Worm (Caenorhabditis elegans) whole organism, early embryonic: ENCODE measurements around the gene cwp-5.

Source experiments
- B0310.2 ChIP-seq: sonication (generic microtip); optimal IDR thresholded peaks from 2 replicates; lab custom pipeline; 2016; ENCODE audit warnings: mild to moderate bottlenecking, missing genetic modification characterization, missing compliant biosample characterization
- aly-1 ChIP-seq: sonication (generic microtip); optimal IDR thresholded peaks from 2 replicates; lab custom pipeline; 2016; ENCODE audit warnings: missing genetic modification characterization, missing compliant biosample characterization
- ama-1 ChIP-seq: fragments of 150-350 bp; optimal IDR thresholded peaks from 2 replicates; lab custom pipeline; 2014
- ceh-13 ChIP-seq: fragments of 200-800 bp; sonication (Bioruptor generic); optimal IDR thresholded peaks from 2 replicates; lab custom pipeline; 2018; ENCODE audit warnings: mild to moderate bottlenecking, missing genetic modification characterization, missing compliant biosample characterization
- ets-7 ChIP-seq: sonication (generic microtip); optimal IDR thresholded peaks from 2 replicates; lab custom pipeline; 2016; ENCODE audit warnings: missing genotype, missing genetic modification characterization, missing compliant biosample characterization
- flt-1 ChIP-seq: fragments of 200-800 bp; sonication (Bioruptor generic); IDR thresholded peaks from 2 replicates; pipeline ENCODE4 v1.3.6; 2022; ENCODE audit warnings: missing genetic modification characterization, missing compliant biosample characterization
- pes-1 ChIP-seq: fragments of 200-800 bp; sonication (Bioruptor generic); IDR thresholded peaks from 2 replicates; pipeline ENCODE4 v1.3.6; 2022; ENCODE audit warnings: missing genetic modification reagents, missing genetic modification characterization, missing compliant biosample characterization
- scrt-1 ChIP-seq: fragments of 200-800 bp; sonication (Bioruptor generic); IDR thresholded peaks from 2 replicates; pipeline ENCODE4 v1.3.6; 2022; ENCODE audit warnings: missing genetic modification characterization, missing compliant biosample characterization

DNA sequence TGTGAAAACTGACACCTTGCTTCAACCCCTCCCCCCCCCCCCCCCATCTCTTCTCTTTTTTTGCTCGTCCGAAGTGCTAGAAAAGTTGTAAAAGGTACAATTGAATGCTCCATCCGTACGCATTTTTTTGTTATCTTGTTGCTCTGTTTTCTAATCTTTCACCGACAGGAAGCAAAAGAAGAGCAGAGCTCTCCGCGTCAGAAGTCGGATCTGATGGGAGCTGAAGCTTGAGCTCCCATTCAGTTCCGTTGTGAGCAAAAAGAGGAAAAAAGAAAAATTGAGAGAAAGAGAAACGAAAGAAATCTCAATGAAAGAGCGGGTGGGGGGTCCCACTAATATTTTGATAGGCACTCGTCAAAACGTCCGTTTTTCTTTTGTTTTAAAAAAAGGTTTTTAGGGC lies 17.1 kb upstream of the cwp-5 start:
- TF ChIP-seq ceh-13 (no peak), aly-1 (no peak), flt-1 (GFP tag; lab: Robert Waterston, UW) (no peak), pes-1 (GFP tag; lab: Robert Waterston, UW) (no peak), ets-7 (tag; lab: Kevin White, UChicago) (no peak), scrt-1 (GFP tag; lab: Robert Waterston, UW) (no peak), B0310.2 (tag; lab: Kevin White, UChicago) (no peak), ama-1 (lab: Kevin White, UChicago) (no peak)
